Worm (Caenorhabditis elegans): ENCODE measurements around the gene nhr-222.

- TF ChIP-seq ama-1 (optimal IDR thresholded peaks at IDR 0.05) (no peak), ama-1 (GFP tag; optimal IDR thresholded peaks at IDR 0.05) (no peak), F49E8.2 (tag; optimal IDR thresholded peaks at IDR 0.05; ENCODE audit: insufficient read depth) (no peak), gei-17 (GFP tag; optimal IDR thresholded peaks at IDR 0.05) (no peak), ztf-22 (GFP tag; optimal IDR thresholded peaks at IDR 0.05) (no peak), atf-7 (tag; optimal IDR thresholded peaks at IDR 0.05) (no peak)
Observed at ce11 chrV:3496880-3497279, 46.4 kb downstream of the nhr-222 start, which contains the start of gene C07G3.15.
